Fruit fly (Drosophila melanogaster): ENCODE measurements around the gene CG43322.

The CG43322 gene

DNA sequence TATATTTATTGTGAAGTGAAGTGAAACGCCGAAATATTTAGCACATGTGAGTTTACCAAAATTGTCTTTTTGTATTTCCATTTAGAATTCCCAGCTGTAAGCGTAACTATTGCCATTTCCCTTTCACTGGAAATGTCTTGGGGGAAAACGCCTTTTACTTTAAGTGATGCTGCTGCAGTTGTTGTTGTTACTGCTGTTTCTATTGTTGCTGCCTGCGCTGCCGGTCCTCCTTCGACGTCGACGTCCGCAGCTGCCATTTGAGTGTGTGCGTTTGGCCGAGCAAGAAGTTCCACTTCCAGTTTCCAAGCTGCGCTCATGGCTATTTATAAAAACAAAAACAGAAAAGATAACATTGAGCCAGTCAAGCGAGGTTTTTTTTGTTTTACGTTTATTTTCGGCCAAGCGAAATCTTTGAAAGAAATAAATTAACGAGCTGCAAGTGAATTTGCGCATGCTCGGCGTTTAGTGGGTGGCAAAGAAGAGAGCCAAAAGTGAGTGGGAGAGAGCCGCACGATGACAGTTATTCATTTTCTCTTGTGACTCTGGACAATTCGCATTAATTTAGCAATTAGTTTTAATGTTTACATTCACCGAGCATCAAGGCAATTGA lies 36.6 kb downstream of the CG43322 start:
- TF ChIP-seq Hr96 (GFP tag; optimal IDR thresholded peaks at IDR 0.05) (no peak), ovo (GFP tag; optimal IDR thresholded peaks at IDR 0.05) (no peak), CG7101 (tag; optimal IDR thresholded peaks at IDR 0.05) (no peak), CG1620 (GFP tag; optimal IDR thresholded peaks at IDR 0.05) (no peak), CG7045 (GFP tag; optimal IDR thresholded peaks at IDR 0.05) (no peak), Mnt (GFP tag; optimal IDR thresholded peaks at IDR 0.05) (no peak), cnc (optimal IDR thresholded peaks at IDR 0.05) (no peak), Clk (GFP tag; optimal IDR thresholded peaks at IDR 0.05) (no peak), bab1 (GFP tag; optimal IDR thresholded peaks at IDR 0.05) (no peak), CG14711 (tag; optimal IDR thresholded peaks at IDR 0.05) (no peak), CG12768 (GFP tag; optimal IDR thresholded peaks at IDR 0.05) (no peak), tj (GFP tag; optimal IDR thresholded peaks at IDR 0.05) (no peak), pad (GFP tag; optimal IDR thresholded peaks at IDR 0.05) (no peak)

DNA sequence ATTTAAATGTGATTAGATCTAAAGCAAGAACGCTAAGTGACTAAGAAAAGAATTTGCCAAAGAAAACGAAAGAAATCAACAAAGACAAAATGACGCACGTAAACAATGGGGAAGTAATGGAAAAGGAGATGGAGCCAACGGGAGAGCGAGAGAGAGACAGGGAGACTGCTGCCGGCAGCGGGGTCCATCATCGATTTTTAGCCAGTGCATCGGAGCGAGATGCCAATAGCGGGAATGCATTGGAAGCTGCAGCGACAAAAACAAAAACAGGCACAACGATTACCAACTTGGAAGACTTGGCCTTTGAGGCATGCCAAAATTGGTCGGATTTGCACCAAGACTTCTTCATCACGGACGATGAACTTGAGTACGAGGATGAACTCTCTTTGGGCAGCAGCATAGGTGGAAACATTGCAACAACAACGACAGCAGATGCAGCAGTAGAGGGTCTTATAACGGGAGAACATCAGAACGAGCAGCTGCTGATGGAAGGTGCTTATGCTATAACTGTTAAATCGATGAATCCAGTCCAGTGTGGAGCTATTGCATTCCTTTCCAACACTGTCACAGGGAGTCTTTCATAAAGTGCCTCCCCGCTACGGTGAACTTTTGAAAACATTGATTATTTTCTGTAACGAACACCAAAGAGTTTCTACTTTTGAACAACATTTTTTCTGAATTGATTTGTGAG lies 37.4 kb downstream of the CG43322 start:
- TF ChIP-seq CG33017 (tag; optimal IDR thresholded peaks at IDR 0.05) (no peak), Mnt (GFP tag; optimal IDR thresholded peaks at IDR 0.05) (no peak), CG1620 (GFP tag; optimal IDR thresholded peaks at IDR 0.05) (no peak), CG7045 (GFP tag; optimal IDR thresholded peaks at IDR 0.05) (no peak), Crg-1 (GFP tag; optimal IDR thresholded peaks at IDR 0.05) (no peak), Clk (GFP tag; optimal IDR thresholded peaks at IDR 0.05) (no peak), CG14711 (tag; optimal IDR thresholded peaks at IDR 0.05) (no peak), toe (GFP tag; optimal IDR thresholded peaks at IDR 0.05) (no peak), cic (GFP tag; optimal IDR thresholded peaks at IDR 0.05) (no peak), ovo (GFP tag; optimal IDR thresholded peaks at IDR 0.05) (peak; percentile 72), bab1 (GFP tag; optimal IDR thresholded peaks at IDR 0.05) (no peak), pad (GFP tag; optimal IDR thresholded peaks at IDR 0.05) (peak; percentile 63), kay (GFP tag; ENCODE audit: borderline replicate concordance) (no peak), CG12768 (GFP tag; optimal IDR thresholded peaks at IDR 0.05) (no peak), CG5204 (GFP tag; optimal IDR thresholded peaks at IDR 0.05) (no peak)

DNA sequence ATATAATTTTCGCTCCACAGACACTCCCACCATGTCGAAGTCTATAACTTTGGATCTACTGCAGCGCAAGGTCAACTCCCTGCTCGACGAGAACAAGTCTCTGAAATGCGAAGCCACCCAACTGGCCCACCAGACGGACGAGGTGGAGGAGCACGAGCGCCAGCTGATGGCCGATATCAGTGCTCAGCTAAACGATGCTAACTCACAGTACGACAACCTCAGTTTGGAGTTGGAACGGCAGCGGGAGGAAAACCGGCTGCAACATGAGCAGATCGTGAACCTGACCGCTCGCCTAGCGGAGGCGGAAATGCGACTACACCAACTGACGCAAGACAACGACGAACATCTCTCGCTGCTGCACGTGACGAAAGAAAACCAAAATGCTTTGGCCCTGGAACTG lies 38.5 kb downstream of the CG43322 start:
- TF ChIP-seq CG7045 (GFP tag; optimal IDR thresholded peaks at IDR 0.05) (no peak), Hr96 (GFP tag; optimal IDR thresholded peaks at IDR 0.05) (no peak), Clk (GFP tag; optimal IDR thresholded peaks at IDR 0.05) (no peak), CG33017 (tag; optimal IDR thresholded peaks at IDR 0.05) (no peak), bab1 (GFP tag; optimal IDR thresholded peaks at IDR 0.05) (no peak), CG7101 (tag; optimal IDR thresholded peaks at IDR 0.05) (no peak), cnc (optimal IDR thresholded peaks at IDR 0.05) (no peak), CG1620 (GFP tag; optimal IDR thresholded peaks at IDR 0.05) (no peak), toe (GFP tag; optimal IDR thresholded peaks at IDR 0.05) (no peak)

DNA sequence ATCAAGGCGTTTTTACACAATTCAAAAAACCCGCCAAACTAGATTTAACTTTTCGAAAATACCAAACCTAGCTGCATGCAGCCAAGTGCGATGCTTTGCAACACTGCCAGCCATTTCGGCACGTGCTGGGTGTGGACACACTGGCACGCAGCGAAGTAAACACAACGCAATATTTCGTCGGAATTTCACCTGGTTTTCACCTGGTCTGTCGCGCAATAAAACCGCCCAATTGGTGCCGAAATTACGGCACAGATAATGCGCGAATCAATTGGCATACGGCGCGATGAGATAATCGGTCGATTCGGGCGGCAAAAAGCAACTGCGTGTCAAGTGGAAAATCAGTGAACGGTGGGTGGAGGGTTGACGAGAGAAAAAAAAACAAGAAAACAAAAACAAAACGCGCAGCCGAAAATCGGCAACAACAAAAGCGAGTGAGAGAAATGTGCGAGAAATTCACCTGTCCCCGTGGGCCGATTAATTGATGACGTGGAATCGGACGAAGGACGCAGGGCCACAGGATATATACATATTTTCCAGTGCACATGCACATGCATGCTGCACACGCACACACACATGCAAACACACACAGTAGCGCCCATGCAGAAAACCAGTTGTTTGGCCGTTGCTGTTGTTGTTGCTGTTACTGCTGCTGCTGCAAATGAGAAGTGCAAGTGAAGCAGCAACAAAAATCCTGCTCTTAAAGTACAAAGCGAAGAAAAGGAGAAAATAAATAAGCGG lies 43.2 kb downstream of the CG43322 start, which contains the start of gene Mnn1:
Gene Mnn1 (plus strand): TSS at position 113 of the 738 bp plus-strand sequence.
- peak; percentile 72 for TF ChIP-seq CG1620 (GFP tag; optimal IDR thresholded peaks at IDR 0.05)
- TF ChIP-seq CG14711 (tag; optimal IDR thresholded peaks at IDR 0.05): peak; percentile 49
- TF ChIP-seq Crg-1 (GFP tag; optimal IDR thresholded peaks at IDR 0.05): peak; percentile 79
- TF ChIP-seq Hr96 (GFP tag; optimal IDR thresholded peaks at IDR 0.05): no peak
- TF ChIP-seq CG11617 (GFP tag; optimal IDR thresholded peaks at IDR 0.05): peak; percentile 63
- peak; percentile 40 for TF ChIP-seq CG12768 (GFP tag; optimal IDR thresholded peaks at IDR 0.05)
- TF ChIP-seq CG33017 (tag; optimal IDR thresholded peaks at IDR 0.05): peak; percentile 2
- TF ChIP-seq bab1 (GFP tag; optimal IDR thresholded peaks at IDR 0.05): peak; percentile 77
- TF ChIP-seq Clk (GFP tag; optimal IDR thresholded peaks at IDR 0.05): peak; percentile 52
- TF ChIP-seq cic (GFP tag; optimal IDR thresholded peaks at IDR 0.05): peak; percentile 90
- TF ChIP-seq Mnt (GFP tag; optimal IDR thresholded peaks at IDR 0.05): peak; percentile 100
- TF ChIP-seq CG7045 (GFP tag; optimal IDR thresholded peaks at IDR 0.05): peak; percentile 36
- TF ChIP-seq cnc (optimal IDR thresholded peaks at IDR 0.05): no peak
- peak; percentile 57 for TF ChIP-seq CG7101 (tag; optimal IDR thresholded peaks at IDR 0.05)
- TF ChIP-seq pad (GFP tag; optimal IDR thresholded peaks at IDR 0.05): peak; percentile 70
- no peak for TF ChIP-seq kay (GFP tag; ENCODE audit: borderline replicate concordance)
- peak; percentile 16 for TF ChIP-seq ovo (GFP tag; optimal IDR thresholded peaks at IDR 0.05)
- peak; percentile 42 for TF ChIP-seq tj (GFP tag; optimal IDR thresholded peaks at IDR 0.05)
- TF ChIP-seq toe (GFP tag; optimal IDR thresholded peaks at IDR 0.05): no peak
- no peak for TF ChIP-seq CG5204 (GFP tag; optimal IDR thresholded peaks at IDR 0.05)

DNA sequence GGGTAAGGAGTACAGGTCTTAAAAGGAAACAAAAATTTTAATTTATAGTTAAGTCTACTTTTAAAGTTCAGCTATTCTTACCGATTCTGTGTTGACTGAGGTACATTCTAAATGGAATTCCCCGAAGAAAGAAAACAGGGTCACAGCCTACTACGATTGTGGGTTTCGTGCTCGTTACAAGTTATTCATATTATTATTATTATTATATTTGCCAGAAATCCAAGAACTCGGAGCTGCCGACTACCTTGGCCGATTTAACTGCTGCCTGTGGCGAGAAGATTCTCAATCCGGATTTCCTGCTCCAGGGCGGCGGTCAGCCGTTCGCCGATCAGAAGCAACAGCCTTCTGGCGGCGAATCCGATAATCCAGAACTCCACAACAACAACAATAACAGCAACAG lies 47.6 kb downstream of the CG43322 start, which contains the start of gene Mst27D:
Gene Mst27D (minus strand): TSS at position 101 of the 400 bp plus-strand sequence.
- TF ChIP-seq cnc (optimal IDR thresholded peaks at IDR 0.05) (no peak), CG5204 (GFP tag; optimal IDR thresholded peaks at IDR 0.05) (no peak), kay (GFP tag; ENCODE audit: borderline replicate concordance) (no peak), CG14711 (tag; optimal IDR thresholded peaks at IDR 0.05) (no peak), Crg-1 (GFP tag; optimal IDR thresholded peaks at IDR 0.05) (no peak), bab1 (GFP tag; optimal IDR thresholded peaks at IDR 0.05) (no peak), CG12768 (GFP tag; optimal IDR thresholded peaks at IDR 0.05) (no peak), pad (GFP tag; optimal IDR thresholded peaks at IDR 0.05) (no peak), CG7045 (GFP tag; optimal IDR thresholded peaks at IDR 0.05) (no peak), CG11617 (GFP tag; optimal IDR thresholded peaks at IDR 0.05) (no peak), toe (GFP tag; optimal IDR thresholded peaks at IDR 0.05) (no peak), tj (GFP tag; optimal IDR thresholded peaks at IDR 0.05) (no peak), ovo (GFP tag; optimal IDR thresholded peaks at IDR 0.05) (no peak), Clk (GFP tag; optimal IDR thresholded peaks at IDR 0.05) (no peak), cic (GFP tag; optimal IDR thresholded peaks at IDR 0.05) (no peak), CG1620 (GFP tag; optimal IDR thresholded peaks at IDR 0.05) (no peak), CG7101 (tag; optimal IDR thresholded peaks at IDR 0.05) (no peak)
